Worm (Caenorhabditis elegans): Measurements from ENCODE around the gene ZK757.10.

Gene ZK757.10

DNA sequence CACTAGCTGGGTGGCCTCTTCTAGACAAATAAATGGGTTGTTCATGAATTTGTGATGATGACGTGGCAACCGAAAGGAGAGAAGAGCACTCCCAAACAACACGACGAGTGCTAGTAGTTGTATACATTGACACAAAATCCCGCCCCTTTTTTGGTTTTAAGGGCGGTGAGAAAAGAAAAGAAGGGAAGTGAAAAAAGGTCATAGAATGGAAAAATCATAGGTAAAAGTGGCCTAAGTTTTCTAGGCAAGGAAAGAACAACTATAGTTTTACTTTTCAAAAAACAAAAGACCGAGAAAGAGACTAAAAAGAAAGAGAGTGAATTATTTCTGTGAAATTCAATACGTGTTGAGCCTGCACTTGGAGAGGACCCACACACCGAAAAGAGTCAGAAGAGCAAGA lies 1.8 kb downstream of the ZK757.10 start, which contains the start of gene ZK757.2:
Gene ZK757.2 (minus strand): TSS at position 101 of the 400 bp plus-strand sequence.
- TF ChIP-seq C04F5.9 (tag; optimal IDR thresholded peaks at IDR 0.05) (no peak), mdl-1 (tag; optimal IDR thresholded peaks at IDR 0.05) (no peak), lin-13 (GFP tag; optimal IDR thresholded peaks at IDR 0.05) (no peak), rnt-1 (tag; optimal IDR thresholded peaks at IDR 0.05) (no peak), egl-13 (tag; optimal IDR thresholded peaks at IDR 0.05) (no peak), nhr-12 (tag; optimal IDR thresholded peaks at IDR 0.05) (no peak), dsc-1 (tag; optimal IDR thresholded peaks at IDR 0.05) (no peak), lin-35 (GFP tag; optimal IDR thresholded peaks at IDR 0.05) (no peak), irx-1 (tag; optimal IDR thresholded peaks at IDR 0.05) (no peak), skn-1 (tag; optimal IDR thresholded peaks at IDR 0.05) (no peak), nhr-76 (tag; optimal IDR thresholded peaks at IDR 0.05) (no peak), sup-37 (GFP tag; optimal IDR thresholded peaks at IDR 0.05) (no peak), lin-15B (tag; optimal IDR thresholded peaks at IDR 0.05) (no peak), nhr-85 (tag) (no peak), pqm-1 (tag; optimal IDR thresholded peaks at IDR 0.05) (no peak), nhr-77 (tag; optimal IDR thresholded peaks at IDR 0.05) (no peak), xbp-1 (tag; optimal IDR thresholded peaks at IDR 0.05) (no peak), C34B4.2 (tag; optimal IDR thresholded peaks at IDR 0.05) (no peak), tbx-2 (tag; optimal IDR thresholded peaks at IDR 0.05) (no peak)

DNA sequence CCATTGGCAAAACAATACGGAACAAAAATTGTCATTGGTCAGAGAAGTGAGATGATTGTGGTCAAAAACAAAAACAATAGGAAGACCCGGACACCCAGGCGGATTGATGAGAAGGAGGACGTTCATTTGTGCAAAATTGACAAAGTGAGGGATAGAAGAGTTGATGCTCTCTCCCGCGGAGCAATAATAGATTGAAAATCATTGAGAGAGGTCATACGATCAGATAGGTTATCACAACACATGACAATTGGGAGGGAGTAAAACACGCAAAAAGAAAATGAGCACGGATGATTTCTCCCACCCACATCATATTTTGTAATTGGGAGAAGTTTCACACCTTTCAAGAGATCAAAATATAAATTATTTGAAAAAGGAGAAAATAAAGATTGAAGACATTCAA lies 8.6 kb downstream of the ZK757.10 start:
- peak; percentile 59 for TF ChIP-seq lin-14 (GFP tag; optimal IDR thresholded peaks at IDR 0.05)
- peak; percentile 47 for TF ChIP-seq rnt-1 (tag; optimal IDR thresholded peaks at IDR 0.05)
- no peak for TF ChIP-seq aha-1 (tag; optimal IDR thresholded peaks at IDR 0.05)

ce11 chrIII:9886323-9886722 lies 9.3 kb downstream of the ZK757.10 start:
- TF ChIP-seq unc-86 (tag; optimal IDR thresholded peaks at IDR 0.05) (no peak), tlp-1 (tag; optimal IDR thresholded peaks at IDR 0.05) (no peak), fkh-10 (GFP tag; optimal IDR thresholded peaks at IDR 0.05) (peak; percentile 24), lin-39 (tag; optimal IDR thresholded peaks at IDR 0.05) (no peak), fkh-8 (tag; optimal IDR thresholded peaks at IDR 0.05) (peak; percentile 41), nhr-47 (tag; optimal IDR thresholded peaks at IDR 0.05) (no peak), nhr-90 (tag; optimal IDR thresholded peaks at IDR 0.05; ENCODE audit: poor library complexity) (no peak), lin-15B (tag; optimal IDR thresholded peaks at IDR 0.05) (no peak), lin-14 (GFP tag; optimal IDR thresholded peaks at IDR 0.05) (peak; percentile 57), nhr-11 (tag; optimal IDR thresholded peaks at IDR 0.05) (no peak), nhr-71 (tag; optimal IDR thresholded peaks at IDR 0.05) (no peak)

ce11 chrIII:9891324-9891723 lies 14.3 kb downstream of the ZK757.10 start, which contains the start of gene alg-4:
Gene alg-4, minus strand, starts transcription at chrIII:9891424.
- TF ChIP-seq ama-1 (optimal IDR thresholded peaks at IDR 0.05), result no peak
- TF ChIP-seq fkh-8 (tag; optimal IDR thresholded peaks at IDR 0.05), result no peak
- TF ChIP-seq nhr-71 (tag; optimal IDR thresholded peaks at IDR 0.05), result no peak
- no peak for TF ChIP-seq hlh-4 (tag; optimal IDR thresholded peaks at IDR 0.05)
- TF ChIP-seq sptf-1 (tag; optimal IDR thresholded peaks at IDR 0.05), result no peak
- TF ChIP-seq tlp-1 (tag; optimal IDR thresholded peaks at IDR 0.05), result no peak
- no peak for TF ChIP-seq dsc-1 (tag; optimal IDR thresholded peaks at IDR 0.05)
- no peak for TF ChIP-seq pax-3 (tag; optimal IDR thresholded peaks at IDR 0.05)
- no peak for TF ChIP-seq ceh-82 (tag; optimal IDR thresholded peaks at IDR 0.05)
- TF ChIP-seq unc-30 (tag; optimal IDR thresholded peaks at IDR 0.05), result no peak
- no peak for TF ChIP-seq lin-35 (GFP tag; optimal IDR thresholded peaks at IDR 0.05)

DNA sequence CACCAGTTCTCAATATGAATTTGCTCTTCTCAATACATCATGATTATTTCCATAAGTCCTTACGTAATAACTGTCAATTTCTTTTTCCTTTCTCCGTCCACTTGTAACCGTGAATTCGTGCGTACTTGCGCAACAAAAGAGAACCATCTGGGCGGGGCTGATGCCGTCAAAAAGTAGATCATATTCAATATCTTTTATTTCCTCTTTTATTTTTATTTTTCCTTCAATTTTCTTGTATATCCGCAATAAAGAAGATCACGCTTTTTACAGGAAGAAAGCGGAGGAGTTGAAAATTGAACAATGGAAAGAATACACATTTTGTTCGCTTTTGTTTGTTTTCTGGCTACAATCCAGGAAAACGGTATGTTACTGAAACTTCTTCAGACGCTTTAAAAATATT lies 15.8 kb downstream of the ZK757.10 start, which contains the start of gene mam-7:
Gene mam-7 (plus strand): TSS at position 301 of the 400 bp plus-strand sequence.
- TF ChIP-seq zag-1 (tag; optimal IDR thresholded peaks at IDR 0.05), result no peak
- no peak for TF ChIP-seq mab-9 (GFP tag; IDR thresholded peaks at IDR 0.05)
- no peak for TF ChIP-seq C16A3.4 (tag; optimal IDR thresholded peaks at IDR 0.05)
- no peak for TF ChIP-seq nhr-19 (GFP tag; conservative IDR thresholded peaks at IDR 0.05)
- no peak for TF ChIP-seq vab-15 (tag; optimal IDR thresholded peaks at IDR 0.05)
- TF ChIP-seq C04F5.9 (tag; optimal IDR thresholded peaks at IDR 0.05), result no peak
- TF ChIP-seq nhr-84 (tag; optimal IDR thresholded peaks at IDR 0.05), result no peak
- no peak for TF ChIP-seq Y116A8C.19 (tag; optimal IDR thresholded peaks at IDR 0.05; ENCODE audit: borderline replicate concordance)
- TF ChIP-seq snu-23 (GFP tag; optimal IDR thresholded peaks at IDR 0.05), result no peak
- TF ChIP-seq unc-130 (tag; optimal IDR thresholded peaks at IDR 0.05), result no peak
- no peak for TF ChIP-seq rnt-1 (tag; optimal IDR thresholded peaks at IDR 0.05)
- no peak for TF ChIP-seq nhr-12 (tag; optimal IDR thresholded peaks at IDR 0.05)
- no peak for TF ChIP-seq skn-1 (tag; optimal IDR thresholded peaks at IDR 0.05)
- TF ChIP-seq ztf-11 (tag; optimal IDR thresholded peaks at IDR 0.05), result no peak
- no peak for TF ChIP-seq tlp-1 (tag; optimal IDR thresholded peaks at IDR 0.05)
- TF ChIP-seq ces-1 (GFP tag; optimal IDR thresholded peaks at IDR 0.05), result no peak
